Fruit fly (Drosophila melanogaster) whole organism, embryonic: ENCODE results near the gene CG14965.

ENCODE experiments used
- Atf3 ChIP-seq: fragments of 200-800 bp; sonication (Bioruptor generic); optimal IDR thresholded peaks from 3 replicates; lab custom pipeline; 2016; ENCODE audit warnings: missing biosample characterization, missing genetic modification characterization
- B-H1 ChIP-seq: fragments of 200-800 bp; sonication (Bioruptor generic); IDR thresholded peaks from 3 replicates; pipeline ENCODE4 v1.3.6; 2022; ENCODE audit warnings: missing biosample characterization, missing genetic modification characterization
- CG10431 ChIP-seq: fragments of 200-800 bp; sonication (Bioruptor generic); optimal IDR thresholded peaks from 3 replicates; lab custom pipeline; 2018; ENCODE audit warnings: missing biosample characterization, mild to moderate bottlenecking, missing genetic modification characterization
- CG11093 ChIP-seq: fragments of 200-800 bp; sonication (Bioruptor generic); IDR thresholded peaks from 3 replicates; pipeline ENCODE4 v1.3.6; 2022; ENCODE audit warnings: missing biosample characterization, missing genetic modification characterization
- CG11456 ChIP-seq: fragments of 200-800 bp; sonication (Bioruptor generic); IDR thresholded peaks from 3 replicates; pipeline ENCODE4 v1.3.6; 2022; ENCODE audit warnings: missing biosample characterization, missing genetic modification characterization
- CG11560 ChIP-seq: fragments of 200-800 bp; sonication (Bioruptor generic); IDR thresholded peaks from 3 replicates; pipeline ENCODE4 v1.3.6; 2022; ENCODE audit warnings: missing biosample characterization, missing genetic modification characterization
- CG12659 ChIP-seq: fragments of 200-800 bp; sonication (Bioruptor generic); optimal IDR thresholded peaks from 3 replicates; lab custom pipeline; 2017; ENCODE audit warnings: mild to moderate bottlenecking, missing biosample characterization, missing genetic modification reagents, missing genetic modification characterization
- CG14710 ChIP-seq: fragments of 200-800 bp; sonication (Bioruptor generic); optimal IDR thresholded peaks from 3 replicates; lab custom pipeline; 2019; ENCODE audit warnings: missing biosample characterization, mild to moderate bottlenecking, missing genetic modification characterization, moderate library complexity
- CG17359 ChIP-seq: fragments of 200-800 bp; sonication (Bioruptor generic); optimal IDR thresholded peaks from 3 replicates; lab custom pipeline; 2018; ENCODE audit warnings: missing biosample characterization, mild to moderate bottlenecking, missing genetic modification characterization, moderate library complexity
- CG2116 ChIP-seq: fragments of 200-800 bp; sonication (Bioruptor generic); optimal IDR thresholded peaks from 3 replicates; lab custom pipeline; 2018; ENCODE audit warnings: missing biosample characterization, mild to moderate bottlenecking, missing genetic modification characterization
- CG3065 ChIP-seq: fragments of 200-800 bp; sonication (Bioruptor generic); optimal IDR thresholded peaks from 2 replicates; lab custom pipeline; 2016; ENCODE audit warnings: missing biosample characterization, missing genetic modification characterization
- CG42726 ChIP-seq: fragments of 200-800 bp; sonication (Bioruptor generic); IDR thresholded peaks from 2 replicates; pipeline ENCODE4 v1.3.6; 2022; ENCODE audit warnings: missing biosample characterization, missing genetic modification characterization; ENCODE audit not compliant: partially characterized antibody
- CG4360 ChIP-seq: fragments of 200-800 bp; sonication (Bioruptor generic); IDR thresholded peaks from 2 replicates; pipeline ENCODE4 v1.3.6; 2022; ENCODE audit warnings: missing biosample characterization, missing genetic modification characterization
- CG6254 ChIP-seq: fragments of 200-800 bp; sonication (Bioruptor generic); optimal IDR thresholded peaks from 3 replicates; lab custom pipeline; 2017; ENCODE audit warnings: mild to moderate bottlenecking, missing biosample characterization, missing genetic modification reagents, missing genetic modification characterization
- CG6654 ChIP-seq: fragments of 200-800 bp; sonication (Bioruptor generic); optimal IDR thresholded peaks from 2 replicates; lab custom pipeline; 2017; ENCODE audit warnings: missing biosample characterization, mild to moderate bottlenecking, missing genetic modification characterization
- CG6689 ChIP-seq: fragments of 200-800 bp; sonication (Bioruptor generic); IDR thresholded peaks from 2 replicates; pipeline ENCODE4 v1.3.6; 2022; ENCODE audit warnings: missing biosample characterization, missing genetic modification characterization
- CG6765 ChIP-seq: fragments of 200-800 bp; sonication (Bioruptor generic); optimal IDR thresholded peaks from 3 replicates; lab custom pipeline; 2017; ENCODE audit warnings: missing biosample characterization, mild to moderate bottlenecking, missing genetic modification characterization
- CG7556 ChIP-seq: fragments of 200-800 bp; sonication (Bioruptor generic); optimal IDR thresholded peaks from 2 replicates; lab custom pipeline; 2017; ENCODE audit warnings: missing biosample characterization, mild to moderate bottlenecking, missing genetic modification characterization
- CG8281 ChIP-seq: fragments of 200-800 bp; sonication (Bioruptor generic); optimal IDR thresholded peaks from 2 replicates; lab custom pipeline; 2018; ENCODE audit warnings: missing biosample characterization, mild to moderate bottlenecking, missing genetic modification characterization, moderate library complexity
- CG8388 ChIP-seq: fragments of 200-800 bp; sonication (Bioruptor generic); optimal IDR thresholded peaks from 2 replicates; lab custom pipeline; 2019; ENCODE audit warnings: missing biosample characterization, mild to moderate bottlenecking, missing genetic modification characterization, moderate library complexity
- CG9727 ChIP-seq: fragments of 200-800 bp; sonication (Bioruptor generic); optimal IDR thresholded peaks from 3 replicates; lab custom pipeline; 2017; ENCODE audit warnings: missing biosample characterization, mild to moderate bottlenecking, missing genetic modification characterization
- Chrac-16 ChIP-seq: fragments of 200-800 bp; sonication (Bioruptor generic); optimal IDR thresholded peaks from 3 replicates; lab custom pipeline; 2016; ENCODE audit warnings: missing biosample characterization, missing genetic modification characterization
- Dad ChIP-seq: fragments of 200-800 bp; sonication (Bioruptor generic); optimal IDR thresholded peaks from 3 replicates; lab custom pipeline; 2016; ENCODE audit warnings: missing biosample characterization, missing genetic modification characterization
- Ets97D ChIP-seq: fragments of 200-800 bp; sonication (Bioruptor generic); optimal IDR thresholded peaks from 3 replicates; lab custom pipeline; 2016; ENCODE audit warnings: missing biosample characterization, missing genetic modification characterization
- Fer2 ChIP-seq: fragments of 200-800 bp; sonication (Bioruptor generic); optimal IDR thresholded peaks from 2 replicates; lab custom pipeline; 2018; ENCODE audit warnings: missing biosample characterization, mild to moderate bottlenecking, missing genetic modification characterization, moderate library complexity
- H15 ChIP-seq: fragments of 200-800 bp; sonication (Bioruptor generic); IDR thresholded peaks from 3 replicates; pipeline ENCODE4 v1.3.6; 2022; ENCODE audit warnings: missing biosample characterization, missing genetic modification characterization
- HLH4C ChIP-seq: fragments of 200-800 bp; sonication (Bioruptor generic); IDR thresholded peaks from 3 replicates; pipeline ENCODE4 v1.3.6; 2022; ENCODE audit warnings: missing biosample characterization, missing genetic modification characterization; ENCODE audit not compliant: partially characterized antibody
- Hr51 ChIP-seq, 2 experiments: fragments of 200-800 bp; sonication (Bioruptor generic); optimal IDR thresholded peaks; 2 replicates in 1 of 2; 3 replicates in 1 of 2; lab custom pipeline; 2016 to 2018; ENCODE audit warnings: missing biosample characterization in 2 of 2, missing genetic modification characterization in 2 of 2, mild to moderate bottlenecking in 1 of 2, moderate library complexity in 1 of 2
- MESR4 ChIP-seq: fragments of 200-800 bp; sonication (Bioruptor generic); optimal IDR thresholded peaks from 2 replicates; lab custom pipeline; 2018; ENCODE audit warnings: missing biosample characterization, mild to moderate bottlenecking, missing genetic modification characterization, moderate library complexity
- Med ChIP-seq: fragments of 200-800 bp; sonication (Bioruptor generic); peaks from one replicate; lab custom pipeline; 2016; ENCODE audit warnings: missing biosample characterization, missing genetic modification characterization, mild to moderate bottlenecking, inconsistent platforms, moderate library complexity
- NFAT ChIP-seq: fragments of 200-800 bp; sonication (Bioruptor generic); IDR thresholded peaks from 2 replicates; pipeline ENCODE4 v1.3.6; 2022; ENCODE audit warnings: missing biosample characterization, missing genetic modification characterization
- Sry-δ ChIP-seq: fragments of 200-800 bp; sonication (Bioruptor generic); optimal IDR thresholded peaks from 2 replicates; lab custom pipeline; 2016; ENCODE audit warnings: missing biosample characterization, missing genetic modification characterization
- Ssrp ChIP-seq: fragments of 200-800 bp; sonication (Bioruptor generic); optimal IDR thresholded peaks from 2 replicates; lab custom pipeline; 2018; ENCODE audit warnings: missing biosample characterization, mild to moderate bottlenecking, missing genetic modification characterization, moderate library complexity
- Vsx1 ChIP-seq: fragments of 200-800 bp; sonication (Bioruptor generic); optimal IDR thresholded peaks from 2 replicates; lab custom pipeline; 2017; ENCODE audit warnings: missing biosample characterization, mild to moderate bottlenecking, missing genetic modification characterization, missing genetic modification reagents
- al ChIP-seq: fragments of 200-800 bp; sonication (Bioruptor generic); IDR thresholded peaks from 2 replicates; pipeline ENCODE4 v1.3.6; 2022; ENCODE audit warnings: missing biosample characterization, missing genetic modification characterization
- aop ChIP-seq: fragments of 200-800 bp; sonication (Bioruptor generic); IDR thresholded peaks from 2 replicates; pipeline ENCODE4 v1.3.6; 2022; ENCODE audit warnings: missing biosample characterization, missing genetic modification characterization
- fd96Cb ChIP-seq: fragments of 200-800 bp; sonication (Bioruptor generic); optimal IDR thresholded peaks from 2 replicates; lab custom pipeline; 2018; ENCODE audit warnings: missing biosample characterization, mild to moderate bottlenecking, missing genetic modification characterization, moderate library complexity
- gro ChIP-seq: fragments of 200-800 bp; sonication (Bioruptor generic); optimal IDR thresholded peaks from 2 replicates; lab custom pipeline; 2016; ENCODE audit warnings: missing biosample characterization, missing genetic modification characterization
- gt ChIP-seq: fragments of 200-800 bp; sonication (Bioruptor generic); IDR thresholded peaks from 2 replicates; pipeline ENCODE4 v1.3.6; 2022; ENCODE audit warnings: missing biosample characterization, missing genetic modification characterization
- hb ChIP-seq: fragments of 200-800 bp; sonication (Bioruptor generic); IDR thresholded peaks from 3 replicates; pipeline ENCODE4 v1.3.6; 2022; ENCODE audit warnings: missing biosample characterization, missing genetic modification characterization; ENCODE audit not compliant: partially characterized antibody
- ken ChIP-seq: fragments of 200-800 bp; sonication (Bioruptor generic); IDR thresholded peaks from 3 replicates; pipeline ENCODE4 v1.3.6; 2022; ENCODE audit warnings: missing biosample characterization, missing genetic modification characterization
- psq ChIP-seq: fragments of 200-800 bp; sonication (Bioruptor generic); optimal IDR thresholded peaks from 2 replicates; lab custom pipeline; 2017; ENCODE audit warnings: missing biosample characterization, missing genetic modification characterization
- schlank ChIP-seq: fragments of 200-800 bp; sonication (Bioruptor generic); optimal IDR thresholded peaks from 2 replicates; lab custom pipeline; 2018; ENCODE audit warnings: missing biosample characterization, mild to moderate bottlenecking, missing genetic modification characterization
- slou ChIP-seq: fragments of 200-800 bp; sonication (Bioruptor generic); optimal IDR thresholded peaks from 3 replicates; lab custom pipeline; 2016; ENCODE audit warnings: missing biosample characterization, missing genetic modification characterization
- stwl ChIP-seq: fragments of 200-800 bp; sonication (Bioruptor generic); optimal IDR thresholded peaks from 3 replicates; lab custom pipeline; 2018; ENCODE audit warnings: missing biosample characterization, mild to moderate bottlenecking, missing genetic modification characterization, moderate library complexity
- sug ChIP-seq: fragments of 200-800 bp; optimal IDR thresholded peaks from 2 replicates; lab custom pipeline; 2019; ENCODE audit warnings: missing biosample characterization, mild to moderate bottlenecking, missing genetic modification characterization, moderate library complexity
- unc-4 ChIP-seq: fragments of 200-800 bp; sonication (Bioruptor generic); IDR thresholded peaks from 2 replicates; pipeline ENCODE4 v1.3.6; 2022; ENCODE audit warnings: missing biosample characterization, missing genetic modification characterization; ENCODE audit not compliant: partially characterized antibody
- vnd ChIP-seq: fragments of 200-800 bp; sonication (Bioruptor generic); IDR thresholded peaks from 3 replicates; pipeline ENCODE4 v1.3.6; 2022; ENCODE audit warnings: missing biosample characterization, missing genetic modification characterization; ENCODE audit not compliant: partially characterized antibody

Gene CG14965

dm6 chr3L:3222643-3223389 lies 30.5 kb upstream of the CG14965 start, which contains the start of the genes RpL28 and eIF1 (continued):
- TF ChIP-seq CG9727 (GFP tag; lab: Kevin White, UChicago), result peak; percentile 97
- peak; percentile 95 for TF ChIP-seq CG14710 (tag; lab: Kevin White, UChicago)
- TF ChIP-seq gt (GFP tag; lab: Robert Waterston, UW), result peak; percentile 74
- peak; percentile 45 to 93 for TF ChIP-seq Hr51 (GFP tag; optimal IDR thresholded peaks at IDR 0.05; lab: Kevin White, UChicago)
- TF ChIP-seq psq, result peak; percentile 70
- peak; percentile 62 for TF ChIP-seq HLH4C (GFP tag; lab: Robert Waterston, UW)
- TF ChIP-seq Atf3 (GFP tag; lab: Kevin White, UChicago), result peak; percentile 90
- TF ChIP-seq Ssrp (tag; lab: Kevin White, UChicago), result peak; percentile 77
- TF ChIP-seq H15, result peak; percentile 79
- 0 out of 2 replicates have a peak, but pooled peaks have one; percentile 41 for TF ChIP-seq aop (GFP tag; lab: Robert Waterston, UW)
- TF ChIP-seq hb (GFP tag; lab: Robert Waterston, UW), result peak; percentile 74; the same call in 1 of the 3 replicates
- peak; percentile 99 for TF ChIP-seq Med (GFP tag; lab: Kevin White, UChicago)
- TF ChIP-seq CG6765 (GFP tag; lab: Kevin White, UChicago), result peak; percentile 95
- TF ChIP-seq CG11456, result peak; percentile 95
- TF ChIP-seq Sry-δ (GFP tag; lab: Kevin White, UChicago), result peak; percentile 89
- TF ChIP-seq CG6654, result peak; percentile 84
- TF ChIP-seq Ets97D (GFP tag; lab: Kevin White, UChicago), result peak; percentile 99
- TF ChIP-seq Chrac-16 (GFP tag; lab: Kevin White, UChicago), result peak; percentile 80
- TF ChIP-seq CG17359 (tag; lab: Kevin White, UChicago), result peak; percentile 86
- peak; percentile 80 for TF ChIP-seq CG8388 (GFP tag; lab: Kevin White, UChicago)
- peak; percentile 92 for TF ChIP-seq Vsx1 (GFP tag; lab: Kevin White, UChicago)
- no peak; the same call in none of the 2 replicates for TF ChIP-seq CG42726 (GFP tag; lab: Robert Waterston, UW)
- peak; percentile 73 for TF ChIP-seq CG6689 (GFP tag; lab: Robert Waterston, UW)
- peak; percentile 88 for TF ChIP-seq sug (tag; lab: Kevin White, UChicago)
- TF ChIP-seq vnd (GFP tag; lab: Robert Waterston, UW), result peak; percentile 77
- TF ChIP-seq fd96Cb, result peak; percentile 74
- TF ChIP-seq B-H1 (GFP tag; lab: Robert Waterston, UW), result peak; percentile 81
- TF ChIP-seq gro (GFP tag; lab: Kevin White, UChicago), result peak; percentile 84
- peak; percentile 88 for TF ChIP-seq Dad (GFP tag; lab: Kevin White, UChicago)
- TF ChIP-seq CG4360, result peak; percentile 59; the same call in 1 of the 2 replicates
- TF ChIP-seq unc-4 (GFP tag; lab: Robert Waterston, UW), result peak; percentile 81; the same call in 1 of the 2 replicates
- TF ChIP-seq CG12659, result peak; percentile 97
- TF ChIP-seq CG2116 (GFP tag; lab: Kevin White, UChicago), result peak; percentile 100
- TF ChIP-seq CG11093 (GFP tag; lab: Robert Waterston, UW), result peak; percentile 58; the same call in 1 of the 3 replicates
- TF ChIP-seq CG8281 (tag; lab: Kevin White, UChicago), result peak; percentile 75
- peak; percentile 71; the same call in 2 of the 3 replicates for TF ChIP-seq CG11560 (tag; lab: Robert Waterston, UW)
- peak; percentile 60 for TF ChIP-seq stwl (tag; lab: Kevin White, UChicago)
- TF ChIP-seq schlank, result peak; percentile 94
- peak; percentile 90 for TF ChIP-seq CG10431 (GFP tag; lab: Kevin White, UChicago)
- TF ChIP-seq MESR4 (GFP tag; lab: Kevin White, UChicago), result peak; percentile 98
- peak; percentile 91 for TF ChIP-seq slou
- TF ChIP-seq NFAT (GFP tag; lab: Robert Waterston, UW), result peak; percentile 95
- peak; percentile 89 for TF ChIP-seq ken
- TF ChIP-seq Fer2 (tag; lab: Kevin White, UChicago), result peak; percentile 82
- TF ChIP-seq CG6254 (GFP tag; lab: Kevin White, UChicago), result peak; percentile 76
- peak; percentile 87 for TF ChIP-seq CG3065 (GFP tag; lab: Kevin White, UChicago)
- TF ChIP-seq al (GFP tag; lab: Robert Waterston, UW), result peak; percentile 67
- peak; percentile 85 for TF ChIP-seq CG7556
